Worm (Caenorhabditis elegans): ENCODE measurements around the gene try-9.
A peak's percentile ranks its signal among the peaks of the same experiment; 100 is the strongest.

The try-9 gene

DNA sequence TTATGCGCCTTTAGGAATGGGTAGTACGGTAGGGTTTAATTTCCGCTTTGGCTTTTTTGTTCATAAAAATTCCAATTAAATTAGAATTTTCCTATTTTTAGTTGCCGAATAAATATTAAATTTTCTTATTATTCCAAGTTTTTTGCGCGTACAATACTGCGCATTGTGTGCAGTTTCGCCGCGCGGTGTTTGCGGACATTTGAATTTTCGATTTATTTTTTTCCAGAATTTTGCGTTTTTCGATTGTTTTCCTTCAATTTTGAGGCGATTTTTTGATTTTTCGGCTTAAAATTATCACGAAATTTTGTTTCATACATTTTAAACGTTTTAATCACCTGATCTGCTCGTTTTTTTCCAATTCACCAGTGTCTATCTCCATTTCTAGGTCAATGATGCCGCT lies 45.2 kb upstream of the try-9 start, which contains the start of gene H20J04.6:
Gene H20J04.6 (plus strand): TSS at position 386 of the 400 bp plus-strand sequence.
- TF ChIP-seq Y22D7AL.16 (tag; optimal IDR thresholded peaks at IDR 0.05) (no peak), nhr-11 (tag; optimal IDR thresholded peaks at IDR 0.05) (no peak), fax-1 (tag; optimal IDR thresholded peaks at IDR 0.05) (no peak), unc-86 (tag; optimal IDR thresholded peaks at IDR 0.05) (no peak), rnt-1 (tag; optimal IDR thresholded peaks at IDR 0.05) (no peak), unc-42 (tag; optimal IDR thresholded peaks at IDR 0.05) (peak; percentile 25), odd-2 (tag; optimal IDR thresholded peaks at IDR 0.05) (no peak), tbx-7 (tag; optimal IDR thresholded peaks at IDR 0.05) (no peak)

DNA sequence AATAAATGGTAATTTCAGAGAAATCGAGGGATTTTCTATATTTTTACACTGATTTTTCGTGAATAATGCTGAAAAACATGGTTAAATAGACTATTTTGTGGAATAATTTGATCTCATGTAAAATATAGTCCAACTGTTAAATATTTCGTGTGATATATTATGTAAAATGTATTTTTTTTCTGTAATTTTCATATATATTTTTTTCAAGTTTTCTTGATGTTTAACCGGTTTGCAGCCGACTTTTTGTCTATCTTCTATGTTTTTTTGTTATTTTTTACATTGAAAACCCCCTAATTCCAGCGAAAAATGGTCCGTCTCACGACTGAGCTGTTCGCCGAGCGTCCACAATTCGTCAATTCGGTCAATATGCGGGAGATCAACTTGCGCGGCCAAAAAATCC lies 44.0 kb upstream of the try-9 start, which contains the start of gene mog-2:
Gene mog-2 (plus strand): TSS at position 301 of the 400 bp plus-strand sequence.
- TF ChIP-seq lin-11 (tag; optimal IDR thresholded peaks at IDR 0.05) (no peak), ceh-14 (tag; optimal IDR thresholded peaks at IDR 0.05) (no peak), fkh-10 (GFP tag; optimal IDR thresholded peaks at IDR 0.05) (no peak), sox-2 (GFP tag; IDR thresholded peaks at IDR 0.05) (no peak), eyg-1 (tag; optimal IDR thresholded peaks at IDR 0.05) (no peak), ceh-34 (tag; optimal IDR thresholded peaks at IDR 0.05) (no peak), elt-4 (tag; optimal IDR thresholded peaks at IDR 0.05) (no peak), K09A11.1 (tag; optimal IDR thresholded peaks at IDR 0.05; ENCODE audit: insufficient read depth) (no peak), elt-2 (tag; optimal IDR thresholded peaks at IDR 0.05) (no peak), tbx-2 (tag; optimal IDR thresholded peaks at IDR 0.05) (no peak), tbx-7 (tag; optimal IDR thresholded peaks at IDR 0.05) (no peak), ref-2 (tag; optimal IDR thresholded peaks at IDR 0.05) (no peak), pag-3 (tag; optimal IDR thresholded peaks at IDR 0.05; ENCODE audit: borderline replicate concordance) (no peak), gmeb-2 (tag; optimal IDR thresholded peaks at IDR 0.05) (no peak), ceh-30 (tag; optimal IDR thresholded peaks at IDR 0.05) (no peak), ceh-45 (GFP tag; IDR thresholded peaks at IDR 0.05) (no peak), unc-55 (GFP tag; optimal IDR thresholded peaks at IDR 0.05) (no peak), ceh-22 (tag; optimal IDR thresholded peaks at IDR 0.05) (no peak), hlh-13 (GFP tag; optimal IDR thresholded peaks at IDR 0.05) (no peak), ama-1 (optimal IDR thresholded peaks at IDR 0.05) (no peak)

DNA sequence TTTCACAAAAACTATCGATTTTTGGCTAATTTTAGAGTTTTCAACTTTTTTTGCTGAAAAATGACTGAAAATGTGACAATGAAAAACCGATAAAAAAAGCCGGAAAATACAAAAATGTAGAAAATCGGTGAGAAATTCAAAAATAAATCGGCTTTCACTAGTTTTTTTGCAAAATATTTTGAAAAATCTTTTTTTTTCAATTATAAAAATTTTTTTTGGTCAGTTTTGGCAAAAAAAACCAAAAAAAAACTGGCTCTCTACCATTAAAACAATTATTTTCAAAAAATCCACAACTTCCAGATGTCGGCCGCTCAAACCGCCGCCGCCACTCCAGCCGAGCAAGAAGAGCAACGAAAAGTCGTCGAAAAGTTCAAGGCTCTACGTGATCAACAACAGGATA lies 41.6 kb upstream of the try-9 start, which contains the start of gene pfd-2:
Gene pfd-2 (plus strand): TSS at position 301 of the 400 bp plus-strand sequence.
- TF ChIP-seq unc-3 (GFP tag; conservative IDR thresholded peaks at IDR 0.05): no peak
- no peak for TF ChIP-seq unc-3 (tag; optimal IDR thresholded peaks at IDR 0.05)
- no peak for TF ChIP-seq ttx-3 (tag; optimal IDR thresholded peaks at IDR 0.05)
- TF ChIP-seq ahr-1 (tag; optimal IDR thresholded peaks at IDR 0.05): no peak
- no peak for TF ChIP-seq che-1 (tag; optimal IDR thresholded peaks at IDR 0.05)
- no peak for TF ChIP-seq sox-4 (tag; optimal IDR thresholded peaks at IDR 0.05)
- no peak for TF ChIP-seq ceh-19 (GFP tag; optimal IDR thresholded peaks at IDR 0.05)
- no peak for TF ChIP-seq pat-9 (tag; optimal IDR thresholded peaks at IDR 0.05)
- TF ChIP-seq nhr-11 (tag; optimal IDR thresholded peaks at IDR 0.05): no peak
- TF ChIP-seq ceh-31 (tag; optimal IDR thresholded peaks at IDR 0.05): no peak
- no peak for TF ChIP-seq pax-1 (tag; optimal IDR thresholded peaks at IDR 0.05)
- TF ChIP-seq K09A11.1 (tag; optimal IDR thresholded peaks at IDR 0.05; ENCODE audit: insufficient read depth): no peak
- TF ChIP-seq ceh-18 (tag; optimal IDR thresholded peaks at IDR 0.05): no peak
- TF ChIP-seq hlh-15 (tag; optimal IDR thresholded peaks at IDR 0.05): no peak

DNA sequence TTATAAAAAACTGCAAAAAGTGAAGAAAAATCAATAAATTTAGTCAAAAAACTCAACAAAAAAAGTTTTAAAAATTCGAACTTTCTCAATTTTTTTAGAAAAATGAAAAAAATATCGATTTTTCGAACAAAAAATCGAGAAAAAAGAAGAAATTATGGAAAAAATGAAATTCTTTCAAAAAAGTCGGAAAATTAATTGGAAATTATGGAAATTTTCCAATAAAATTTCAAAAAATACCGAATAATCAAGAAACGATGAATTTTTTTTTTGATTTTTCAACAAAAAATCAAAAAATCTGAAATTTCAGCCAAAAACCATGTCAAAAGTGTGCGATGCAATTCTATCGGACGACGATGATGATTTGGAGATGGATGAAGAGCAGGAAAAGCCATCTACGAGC lies 39.3 kb upstream of the try-9 start, which contains the start of gene H20J04.4:
Gene H20J04.4 (plus strand): TSS at position 301 of the 400 bp plus-strand sequence.
- TF ChIP-seq dve-1 (tag; optimal IDR thresholded peaks at IDR 0.05) (no peak), rnt-1 (tag; optimal IDR thresholded peaks at IDR 0.05) (no peak), elt-2 (tag; optimal IDR thresholded peaks at IDR 0.05) (no peak), pha-2 (tag; optimal IDR thresholded peaks at IDR 0.05) (no peak), nhr-232 (tag; optimal IDR thresholded peaks at IDR 0.05) (no peak)

Measured in whole organism, late embryonic.